Worm (Caenorhabditis elegans): ENCODE measurements around the gene mab-5.

- TF ChIP-seq snpc-4 (tag; optimal IDR thresholded peaks at IDR 0.05) (no peak), lin-39 (tag; optimal IDR thresholded peaks at IDR 0.05) (no peak), unc-39 (tag; optimal IDR thresholded peaks at IDR 0.05) (no peak), spr-3 (GFP tag; optimal IDR thresholded peaks at IDR 0.05) (no peak)
Observed at ce11 chrIII:7758562-7758961, 24.7 kb downstream of the mab-5 start, which contains the start of gene pcp-1.
